Fruit fly (Drosophila melanogaster): ENCODE data around the gene Myb.

Myb gene

dm6 chrX:15857601-15858284 lies at the start of gene Myb, which contains the start of gene CG46440 (continued):
- TF ChIP-seq sim (GFP tag; IDR thresholded peaks at IDR 0.05) (no peak), org-1 (GFP tag; optimal IDR thresholded peaks at IDR 0.05) (no peak), CoRest (tag; optimal IDR thresholded peaks at IDR 0.05) (peak; percentile 5), sisA (GFP tag; IDR thresholded peaks at IDR 0.05) (no peak), Dp (GFP tag; optimal IDR thresholded peaks at IDR 0.05) (peak; percentile 13), nom (GFP tag; optimal IDR thresholded peaks at IDR 0.05) (peak; percentile 37), CG10147 (GFP tag; optimal IDR thresholded peaks at IDR 0.05) (no peak), ato (GFP tag; IDR thresholded peaks at IDR 0.05; ENCODE audit: partially characterized antibody) (peak; percentile 83), CG18619 (GFP tag; optimal IDR thresholded peaks at IDR 0.05) (no peak), CG6254 (GFP tag; optimal IDR thresholded peaks at IDR 0.05) (no peak), inv (GFP tag; IDR thresholded peaks at IDR 0.05; ENCODE audit: partially characterized antibody) (peak; percentile 85), gfzf (GFP tag; optimal IDR thresholded peaks at IDR 0.05) (peak; percentile 59), CG15011 (GFP tag; optimal IDR thresholded peaks at IDR 0.05) (no peak), Dll (GFP tag; IDR thresholded peaks at IDR 0.05; ENCODE audit: partially characterized antibody) (peak; percentile 77), Med (GFP tag) (peak; percentile 63), Sry-δ (GFP tag; optimal IDR thresholded peaks at IDR 0.05) (peak; percentile 76), danr (GFP tag; IDR thresholded peaks at IDR 0.05) (no peak), CG2129 (GFP tag; IDR thresholded peaks at IDR 0.05; ENCODE audit: partially characterized antibody) (peak; percentile 59), Pdp1 (GFP tag; optimal IDR thresholded peaks at IDR 0.05) (peak in 1 of 2 experiments; percentile 5), CTCF (GFP tag; optimal IDR thresholded peaks at IDR 0.05) (no peak), CG10979 (tag; optimal IDR thresholded peaks at IDR 0.05) (no peak), MESR4 (GFP tag; optimal IDR thresholded peaks at IDR 0.05) (peak; percentile 82), D19A (tag; optimal IDR thresholded peaks at IDR 0.05) (peak; percentile 54), Dref (GFP tag; IDR thresholded peaks at IDR 0.05) (peak; percentile 88), unpg (GFP tag; optimal IDR thresholded peaks at IDR 0.05) (peak; percentile 1), Doc3 (GFP tag; IDR thresholded peaks at IDR 0.05; ENCODE audit: partially characterized antibody) (peak; percentile 59; the same call in 1 of the 3 replicates), CG12299 (tag; optimal IDR thresholded peaks at IDR 0.05) (peak; percentile 7), nau (GFP tag; optimal IDR thresholded peaks at IDR 0.05) (no peak), kni (GFP tag; optimal IDR thresholded peaks at IDR 0.05) (peak; percentile 14), CG14710 (tag; optimal IDR thresholded peaks at IDR 0.05) (peak; percentile 24), row (GFP tag; IDR thresholded peaks at IDR 0.05) (peak; percentile 67), Tbp (GFP tag; optimal IDR thresholded peaks at IDR 0.05) (no peak), CG2116 (GFP tag; optimal IDR thresholded peaks at IDR 0.05) (peak; percentile 96), zf30C (GFP tag; optimal IDR thresholded peaks at IDR 0.05) (peak; percentile 60), trem (tag; optimal IDR thresholded peaks at IDR 0.05) (peak; percentile 18), vnd (GFP tag; IDR thresholded peaks at IDR 0.05; ENCODE audit: partially characterized antibody) (peak; percentile 83), schlank (tag; optimal IDR thresholded peaks at IDR 0.05) (no peak), ATbp (GFP tag; optimal IDR thresholded peaks at IDR 0.05) (no peak), CG7357 (GFP tag; IDR thresholded peaks at IDR 0.05) (peak; percentile 92), CG3995 (GFP tag; optimal IDR thresholded peaks at IDR 0.05) (peak; percentile 71), CG16815 (GFP tag; optimal IDR thresholded peaks at IDR 0.05) (no peak), HLH4C (GFP tag; IDR thresholded peaks at IDR 0.05; ENCODE audit: partially characterized antibody) (peak; percentile 84), Dbx (GFP tag; IDR thresholded peaks at IDR 0.05) (no peak)
